Worm (Caenorhabditis elegans) whole organism, L1 larva: ENCODE data around the gene C06A8.6.

Experiments
- ama-1 ChIP-seq: fragments of 150-350 bp; optimal IDR thresholded peaks from 2 replicates; lab custom pipeline; 2014
- efl-1 ChIP-seq, 4 experiments: fragments of 150-350 bp; optimal IDR thresholded peaks in 3 of 4; peaks in 1 of 4; 1 replicate in 1 of 4; 2 replicates in 3 of 4; lab custom pipeline; 2014; ENCODE audit warnings: missing biosample characterization in 2 of 4, missing genetic modification characterization in 2 of 4, missing genetic modification reagents in 2 of 4
- egl-27 ChIP-seq, 2 experiments: fragments of 150-350 bp in 1 of 2; sonication (generic microtip); optimal IDR thresholded peaks; 3 replicates each; lab custom pipeline; 2017 to 2018; ENCODE audit warnings: missing biosample characterization in 2 of 2, missing genetic modification characterization in 2 of 2, missing genetic modification reagents in 2 of 2
- fkh-10 ChIP-seq: sonication (generic microtip); optimal IDR thresholded peaks from 2 replicates; lab custom pipeline; 2017; ENCODE audit warnings: missing biosample characterization, missing genetic modification reagents, missing genetic modification characterization
- lin-35 ChIP-seq, 2 experiments: fragments of 150-350 bp; optimal IDR thresholded peaks; 2 replicates each; lab custom pipeline; 2014; ENCODE audit warnings: missing biosample characterization in 2 of 2, missing genetic modification characterization in 2 of 2, missing genetic modification reagents in 2 of 2
- lsy-2 ChIP-seq, 2 experiments: fragments of 150-350 bp; optimal IDR thresholded peaks; 2 replicates each; lab custom pipeline; 2014; ENCODE audit warnings: missing biosample characterization in 2 of 2, missing genetic modification characterization in 2 of 2
- pax-3 ChIP-seq: fragments of 200-800 bp; sonication (Bioruptor generic); optimal IDR thresholded peaks from 2 replicates; lab custom pipeline; 2018; ENCODE audit warnings: mild to moderate bottlenecking, missing genetic modification characterization, moderate library complexity, missing compliant biosample characterization
- xbp-1 ChIP-seq: sonication (generic microtip); optimal IDR thresholded peaks from 2 replicates; lab custom pipeline; 2016; ENCODE audit warnings: missing genetic modification characterization, missing compliant biosample characterization
- ztf-4 ChIP-seq: fragments of 150-350 bp; optimal IDR thresholded peaks from 2 replicates; lab custom pipeline; 2014; ENCODE audit warnings: missing biosample characterization, missing genetic modification characterization

- TF ChIP-seq ama-1 (lab: Kevin White, UChicago) (no peak), ztf-4 (tag; lab: Kevin White, UChicago) (no peak), lin-35 (GFP tag; optimal IDR thresholded peaks at IDR 0.05; lab: Kevin White, UChicago) (no peak), lsy-2 (tag; optimal IDR thresholded peaks at IDR 0.05; lab: Kevin White, UChicago) (no peak), xbp-1 (tag; lab: Kevin White, UChicago) (no peak), egl-27 (tag; optimal IDR thresholded peaks at IDR 0.05; lab: Kevin White, UChicago) (no peak), fkh-10 (GFP tag; lab: Kevin White, UChicago) (no peak), pax-3 (no peak), efl-1 (optimal IDR thresholded peaks at IDR 0.05; lab: Kevin White, UChicago) (no peak), efl-1 (GFP tag; optimal IDR thresholded peaks at IDR 0.05 in 1 of 2; lab: Kevin White, UChicago) (no peak)
These were observed 40.9 kb downstream of the C06A8.6 start for ce11 chrII:7813237-7813636.
